Worm (Caenorhabditis elegans) whole organism, L2 larva: ENCODE results near the gene pcca-1.

Experiments used
- lin-11 ChIP-seq: fragments of 150-350 bp; sonication (generic microtip); optimal IDR thresholded peaks from 2 replicates; lab custom pipeline; 2014; ENCODE audit warnings: missing biosample characterization, missing genetic modification characterization, inconsistent platforms, mixed read lengths
- nhr-11 ChIP-seq: fragments of 150-350 bp; optimal IDR thresholded peaks from 2 replicates; lab custom pipeline; 2014; ENCODE audit warnings: missing biosample characterization, missing genetic modification characterization

ce11 chrX:7680545-7681330 is 20.0 kb upstream of the pcca-1 start, which contains the start of gene stn-2:
- TF ChIP-seq lin-11 (tag; lab: Kevin White, UChicago) = no peak
- TF ChIP-seq nhr-11 (tag; lab: Kevin White, UChicago) = no peak
